Worm (Caenorhabditis elegans) whole organism, mixed stage, embryonic: ENCODE data around the gene acs-21.

Experiments
- ceh-43 ChIP-seq: fragments of 200-800 bp; sonication (Bioruptor generic); optimal IDR thresholded peaks from 2 replicates; lab custom pipeline; 2018; ENCODE audit warnings: mild to moderate bottlenecking, missing genetic modification characterization, moderate library complexity, missing compliant biosample characterization
- nhr-76 ChIP-seq: sonication (generic microtip); optimal IDR thresholded peaks from 2 replicates; lab custom pipeline; 2017; ENCODE audit warnings: missing biosample characterization, missing genetic modification characterization

ce11 chrV:3062078-3062477 lies 26.8 kb upstream of the acs-21 start, which contains the start of gene srt-15:
- TF ChIP-seq nhr-76 (tag; lab: Kevin White, UChicago) (no peak), ceh-43 (no peak)
